Fruit fly (Drosophila melanogaster) whole organism, embryonic: ENCODE measurements around the gene CG31089.

Experiments used
- Abd-B ChIP-seq: fragments of 200-800 bp; sonication (Bioruptor generic); optimal IDR thresholded peaks from 2 replicates; lab custom pipeline; 2018; ENCODE audit warnings: missing biosample characterization, mild to moderate bottlenecking, missing genetic modification characterization, moderate library complexity
- Atf6 ChIP-seq: fragments of 200-800 bp; sonication (Bioruptor generic); IDR thresholded peaks from 2 replicates; pipeline ENCODE4 v1.3.6; 2022; ENCODE audit warnings: missing biosample characterization, missing genetic modification characterization
- CG10462 ChIP-seq: fragments of 200-800 bp; sonication (Bioruptor generic); optimal IDR thresholded peaks from 2 replicates; lab custom pipeline; 2016; ENCODE audit warnings: missing biosample characterization, missing genetic modification characterization
- CG10979 ChIP-seq: fragments of 200-800 bp; sonication (Bioruptor generic); optimal IDR thresholded peaks from 2 replicates; lab custom pipeline; 2018; ENCODE audit warnings: missing biosample characterization, mild to moderate bottlenecking, missing genetic modification characterization, moderate library complexity
- CG12299 ChIP-seq: fragments of 200-800 bp; sonication (Bioruptor generic); optimal IDR thresholded peaks from 2 replicates; lab custom pipeline; 2018; ENCODE audit warnings: missing biosample characterization, mild to moderate bottlenecking, missing genetic modification characterization
- CG1233 ChIP-seq: fragments of 200-800 bp; sonication (Bioruptor generic); optimal IDR thresholded peaks from 4 replicates; lab custom pipeline; 2018; ENCODE audit warnings: missing biosample characterization, mild to moderate bottlenecking, missing genetic modification characterization
- CG14441 ChIP-seq: fragments of 200-800 bp; sonication (Bioruptor generic); IDR thresholded peaks from 2 replicates; pipeline ENCODE4 v1.3.6; 2022; ENCODE audit warnings: missing biosample characterization, missing genetic modification characterization
- CG14710 ChIP-seq: fragments of 200-800 bp; sonication (Bioruptor generic); optimal IDR thresholded peaks from 3 replicates; lab custom pipeline; 2019; ENCODE audit warnings: missing biosample characterization, mild to moderate bottlenecking, missing genetic modification characterization, moderate library complexity
- CG16779 ChIP-seq: fragments of 200-800 bp; sonication (Bioruptor generic); IDR thresholded peaks from 2 replicates; pipeline ENCODE4 v1.3.6; 2022; ENCODE audit warnings: missing biosample characterization, missing genetic modification characterization
- CG17186 ChIP-seq: fragments of 200-800 bp; sonication (Bioruptor generic); optimal IDR thresholded peaks from 3 replicates; lab custom pipeline; 2017; ENCODE audit warnings: missing biosample characterization, missing genetic modification reagents, missing genetic modification characterization
- CG17612 ChIP-seq: fragments of 200-800 bp; sonication (Bioruptor generic); IDR thresholded peaks from 2 replicates; pipeline ENCODE4 v1.3.6; 2022; ENCODE audit warnings: missing biosample characterization, missing genetic modification characterization
- CG1792 ChIP-seq: fragments of 200-800 bp; sonication (Bioruptor generic); optimal IDR thresholded peaks from 2 replicates; lab custom pipeline; 2016; ENCODE audit warnings: missing biosample characterization, missing genetic modification characterization
- CG3163 ChIP-seq: fragments of 200-800 bp; sonication (Bioruptor generic); optimal IDR thresholded peaks from 3 replicates; lab custom pipeline; 2016; ENCODE audit warnings: missing biosample characterization, missing genetic modification characterization
- CG34376 ChIP-seq: fragments of 200-800 bp; sonication (Bioruptor generic); optimal IDR thresholded peaks from 2 replicates; lab custom pipeline; 2018; ENCODE audit warnings: missing biosample characterization, mild to moderate bottlenecking, missing genetic modification characterization
- CG34422 ChIP-seq: fragments of 200-800 bp; sonication (Bioruptor generic); IDR thresholded peaks from 3 replicates; pipeline ENCODE4 v1.3.6; 2022; ENCODE audit warnings: missing biosample characterization, missing genetic modification characterization
- CG42726 ChIP-seq: fragments of 200-800 bp; sonication (Bioruptor generic); IDR thresholded peaks from 2 replicates; pipeline ENCODE4 v1.3.6; 2022; ENCODE audit warnings: missing biosample characterization, missing genetic modification characterization; ENCODE audit not compliant: partially characterized antibody
- CG4282 ChIP-seq: fragments of 200-800 bp; sonication (Bioruptor generic); optimal IDR thresholded peaks from 2 replicates; lab custom pipeline; 2016; ENCODE audit warnings: missing biosample characterization, missing genetic modification characterization
- CG6654 ChIP-seq: fragments of 200-800 bp; sonication (Bioruptor generic); optimal IDR thresholded peaks from 2 replicates; lab custom pipeline; 2017; ENCODE audit warnings: missing biosample characterization, mild to moderate bottlenecking, missing genetic modification characterization
- CG7357 ChIP-seq: fragments of 200-800 bp; sonication (Bioruptor generic); IDR thresholded peaks from 3 replicates; pipeline ENCODE4 v1.3.6; 2022; ENCODE audit warnings: missing biosample characterization, missing genetic modification characterization
- D19A ChIP-seq: fragments of 200-800 bp; optimal IDR thresholded peaks from 3 replicates; lab custom pipeline; 2019; ENCODE audit warnings: missing biosample characterization, mild to moderate bottlenecking, missing genetic modification characterization, moderate library complexity
- Dfd ChIP-seq, 2 experiments: fragments of >200 bp; optimal IDR thresholded peaks; 2 replicates each; lab custom pipeline; 2017; ENCODE audit warnings: missing biosample characterization in 2 of 2, missing genetic modification characterization in 2 of 2
- Dll ChIP-seq: fragments of 200-800 bp; sonication (Bioruptor generic); IDR thresholded peaks from 4 replicates; pipeline ENCODE4 v1.3.6; 2022; ENCODE audit warnings: missing biosample characterization, missing genetic modification characterization; ENCODE audit not compliant: partially characterized antibody
- Gsc ChIP-seq: fragments of 200-800 bp; sonication (Bioruptor generic); IDR thresholded peaks from 2 replicates; pipeline ENCODE4 v1.3.6; 2022; ENCODE audit warnings: missing biosample characterization, missing genetic modification characterization
- HHEX ChIP-seq: fragments of 200-800 bp; sonication (Bioruptor generic); optimal IDR thresholded peaks from 3 replicates; lab custom pipeline; 2017; ENCODE audit warnings: missing biosample characterization, mild to moderate bottlenecking, missing genetic modification characterization, missing genetic modification reagents
- HLH3B ChIP-seq: fragments of 200-800 bp; sonication (Bioruptor generic); IDR thresholded peaks from 2 replicates; pipeline ENCODE4 v1.3.6; 2022; ENCODE audit warnings: missing biosample characterization, missing genetic modification characterization
- HmgD ChIP-seq: fragments of 200-800 bp; sonication (Bioruptor generic); optimal IDR thresholded peaks from 3 replicates; lab custom pipeline; 2016; ENCODE audit warnings: missing biosample characterization, missing genetic modification characterization
- Meics ChIP-seq: fragments of 200-800 bp; sonication (Bioruptor generic); optimal IDR thresholded peaks from 2 replicates; lab custom pipeline; 2017; ENCODE audit warnings: missing biosample characterization, mild to moderate bottlenecking, missing genetic modification characterization
- Poxn ChIP-seq: fragments of 200-800 bp; sonication (Bioruptor generic); IDR thresholded peaks from 2 replicates; pipeline ENCODE4 v1.3.6; 2022; ENCODE audit warnings: missing biosample characterization, missing genetic modification characterization
- Rfx ChIP-seq: fragments of 200-800 bp; sonication (Bioruptor generic); IDR thresholded peaks from 2 replicates; pipeline ENCODE4 v1.3.6; 2022; ENCODE audit warnings: missing biosample characterization, missing genetic modification characterization
- Taf1 ChIP-seq: fragments of 200-800 bp; sonication (Bioruptor generic); IDR thresholded peaks from 2 replicates; pipeline ENCODE4 v1.3.6; 2022; ENCODE audit warnings: missing biosample characterization, missing genetic modification characterization
- ac ChIP-seq: fragments of 200-800 bp; sonication (Bioruptor generic); optimal IDR thresholded peaks from 3 replicates; lab custom pipeline; 2017; ENCODE audit warnings: missing biosample characterization, mild to moderate bottlenecking, missing genetic modification characterization
- bbx ChIP-seq: fragments of 200-800 bp; sonication (Bioruptor generic); IDR thresholded peaks from 2 replicates; pipeline ENCODE4 v1.3.6; 2022; ENCODE audit warnings: missing biosample characterization, missing genetic modification characterization; ENCODE audit not compliant: partially characterized antibody
- br ChIP-seq: fragments of >200 bp; optimal IDR thresholded peaks from 2 replicates; lab custom pipeline; 2017
- chif ChIP-seq, 2 experiments: fragments of 200-800 bp; sonication (Bioruptor generic); optimal IDR thresholded peaks; 3 replicates each; lab custom pipeline; 2016; ENCODE audit warnings: missing biosample characterization in 2 of 2, missing genetic modification characterization in 2 of 2
- ewg ChIP-seq: fragments of 200-800 bp; sonication (Bioruptor generic); optimal IDR thresholded peaks from 3 replicates; lab custom pipeline; 2017; ENCODE audit warnings: mild to moderate bottlenecking, missing biosample characterization, missing genetic modification reagents, missing genetic modification characterization
- fd102C ChIP-seq: fragments of 200-800 bp; sonication (Bioruptor generic); optimal IDR thresholded peaks from 2 replicates; lab custom pipeline; 2018; ENCODE audit warnings: missing biosample characterization, mild to moderate bottlenecking, missing genetic modification characterization, moderate library complexity
- hb ChIP-seq: fragments of 200-800 bp; sonication (Bioruptor generic); IDR thresholded peaks from 3 replicates; pipeline ENCODE4 v1.3.6; 2022; ENCODE audit warnings: missing biosample characterization, missing genetic modification characterization; ENCODE audit not compliant: partially characterized antibody
- hth ChIP-seq: fragments of >200 bp; optimal IDR thresholded peaks from 2 replicates; lab custom pipeline; 2017; ENCODE audit warnings: inconsistent platforms
- kah ChIP-seq: fragments of 200-800 bp; sonication (Bioruptor generic); optimal IDR thresholded peaks from 2 replicates; lab custom pipeline; 2018; ENCODE audit warnings: missing biosample characterization, mild to moderate bottlenecking, missing genetic modification characterization
- ken ChIP-seq: fragments of 200-800 bp; sonication (Bioruptor generic); IDR thresholded peaks from 3 replicates; pipeline ENCODE4 v1.3.6; 2022; ENCODE audit warnings: missing biosample characterization, missing genetic modification characterization
- nau ChIP-seq: fragments of 200-800 bp; sonication (Bioruptor generic); optimal IDR thresholded peaks from 3 replicates; lab custom pipeline; 2017; ENCODE audit warnings: missing biosample characterization, mild to moderate bottlenecking, missing genetic modification characterization, missing genetic modification reagents
- nerfin-1 ChIP-seq: fragments of 200-800 bp; sonication (Bioruptor generic); optimal IDR thresholded peaks from 3 replicates; lab custom pipeline; 2019; ENCODE audit warnings: missing biosample characterization, mild to moderate bottlenecking, missing genetic modification characterization, moderate library complexity
- pb ChIP-seq: fragments of 200-800 bp; sonication (Bioruptor generic); optimal IDR thresholded peaks from 3 replicates; lab custom pipeline; 2016; ENCODE audit warnings: missing biosample characterization, missing genetic modification characterization
- peb ChIP-seq: fragments of 200-800 bp; sonication (Bioruptor generic); IDR thresholded peaks from 2 replicates; pipeline ENCODE4 v1.3.6; 2022; ENCODE audit warnings: missing biosample characterization, missing genetic modification characterization
- ro ChIP-seq: fragments of 200-800 bp; sonication (Bioruptor generic); IDR thresholded peaks from 2 replicates; pipeline ENCODE4 v1.3.6; 2022; ENCODE audit warnings: missing biosample characterization, missing genetic modification characterization
- scrt ChIP-seq: fragments of 200-800 bp; sonication (Bioruptor generic); optimal IDR thresholded peaks from 2 replicates; lab custom pipeline; 2018; ENCODE audit warnings: missing biosample characterization, mild to moderate bottlenecking, missing genetic modification characterization, moderate library complexity
- slbo ChIP-seq: fragments of 200-800 bp; sonication (Bioruptor generic); IDR thresholded peaks from 2 replicates; pipeline ENCODE4 v1.3.6; 2022; ENCODE audit warnings: missing biosample characterization, missing genetic modification characterization
- sna ChIP-seq: fragments of 200-800 bp; sonication (Bioruptor generic); IDR thresholded peaks from 2 replicates; pipeline ENCODE4 v1.3.6; 2022; ENCODE audit warnings: missing biosample characterization, missing genetic modification characterization; ENCODE audit not compliant: partially characterized antibody
- tll ChIP-seq, 2 experiments: fragments of 200-800 bp in 1 of 2; fragments of >200 bp in 1 of 2; sonication (Bioruptor generic) in 1 of 2; optimal IDR thresholded peaks; 2 replicates each; lab custom pipeline; 2017 to 2019; ENCODE audit warnings: missing biosample characterization in 2 of 2, missing genetic modification characterization in 2 of 2, mild to moderate bottlenecking in 1 of 2, moderate library complexity in 1 of 2
- trem ChIP-seq: fragments of 200-800 bp; optimal IDR thresholded peaks from 3 replicates; lab custom pipeline; 2019; ENCODE audit warnings: missing biosample characterization, mild to moderate bottlenecking, missing genetic modification characterization, moderate library complexity
- vnd ChIP-seq: fragments of 200-800 bp; sonication (Bioruptor generic); IDR thresholded peaks from 3 replicates; pipeline ENCODE4 v1.3.6; 2022; ENCODE audit warnings: missing biosample characterization, missing genetic modification characterization; ENCODE audit not compliant: partially characterized antibody
- wek ChIP-seq: fragments of 200-800 bp; sonication (Bioruptor generic); optimal IDR thresholded peaks from 3 replicates; lab custom pipeline; 2018; ENCODE audit warnings: missing biosample characterization, mild to moderate bottlenecking, missing genetic modification characterization, moderate library complexity

Gene CG31089

dm6 chr3R:25884301-25884700 is 18.1 kb upstream of the CG31089 start (continued):
- TF ChIP-seq CG34376 (no peak), CG14710 (tag; lab: Kevin White, UChicago) (peak; percentile 88), Poxn (GFP tag; lab: Robert Waterston, UW) (no peak), ken (no peak), CG14441 (GFP tag; lab: Robert Waterston, UW) (0 out of 2 replicates have a peak, but pooled peaks have one; percentile 13), bbx (GFP tag; lab: Robert Waterston, UW) (no peak), Gsc (GFP tag; lab: Robert Waterston, UW) (no peak), chif (GFP tag; optimal IDR thresholded peaks at IDR 0.05; lab: Kevin White, UChicago) (peak in 1 of 2 experiments; percentile 33), scrt (peak; percentile 10), sna (GFP tag; lab: Robert Waterston, UW) (no peak), Meics (peak; percentile 33), ro (no peak), CG34422 (GFP tag; lab: Robert Waterston, UW) (no peak), nerfin-1 (tag; lab: Kevin White, UChicago) (peak; percentile 71), ewg (peak; percentile 40), ac (no peak), peb (GFP tag; lab: Robert Waterston, UW) (no peak), pb (GFP tag; lab: Kevin White, UChicago) (no peak), CG1792 (no peak), CG42726 (GFP tag; lab: Robert Waterston, UW) (no peak), HmgD (GFP tag; lab: Kevin White, UChicago) (no peak), Dll (no peak), Atf6 (GFP tag; lab: Robert Waterston, UW) (no peak; the same call in 1 of the 2 replicates), hb (GFP tag; lab: Robert Waterston, UW) (no peak), CG17186 (GFP tag; lab: Kevin White, UChicago) (no peak), Rfx (GFP tag; lab: Robert Waterston, UW) (no peak), kah (GFP tag; lab: Kevin White, UChicago) (peak; percentile 48), CG12299 (tag; lab: Kevin White, UChicago) (peak; percentile 19), CG17612 (no peak), slbo (peak; percentile 22; the same call in 1 of the 2 replicates), Abd-B (GFP tag; lab: Kevin White, UChicago) (no peak), tll (GFP tag; optimal IDR thresholded peaks at IDR 0.05; lab: Kevin White, UChicago) (no peak), CG16779 (GFP tag; lab: Robert Waterston, UW) (no peak), CG4282 (GFP tag; lab: Kevin White, UChicago) (no peak), br (no peak), HHEX (GFP tag; lab: Kevin White, UChicago) (no peak), Dfd (GFP tag; optimal IDR thresholded peaks at IDR 0.05; lab: Kevin White, UChicago) (no peak), CG10979 (peak; percentile 87), CG7357 (GFP tag; lab: Robert Waterston, UW) (no peak), trem (tag; lab: Kevin White, UChicago) (peak; percentile 69), CG6654 (no peak), hth (no peak), CG3163 (GFP tag; lab: Kevin White, UChicago) (no peak), Taf1 (GFP tag; lab: Robert Waterston, UW) (no peak), CG10462 (peak; percentile 9), D19A (peak; percentile 82), vnd (GFP tag; lab: Robert Waterston, UW) (no peak), fd102C (GFP tag; lab: Kevin White, UChicago) (peak; percentile 14), nau (GFP tag; lab: Kevin White, UChicago) (no peak), CG1233 (GFP tag; lab: Kevin White, UChicago) (peak; percentile 24), HLH3B (GFP tag; lab: Robert Waterston, UW) (peak; percentile 67), wek (no peak)
